Worm (Caenorhabditis elegans) whole organism, L3 larva: ENCODE results near the gene egrh-1.

Experiments used
- ZK546.5 ChIP-seq: sonication (generic microtip); optimal IDR thresholded peaks from 2 replicates; lab custom pipeline; 2017; ENCODE audit warnings: missing biosample characterization, missing genetic modification characterization
- aly-2 ChIP-seq: fragments of 150-350 bp; optimal IDR thresholded peaks from 2 replicates; lab custom pipeline; 2014; ENCODE audit warnings: missing biosample characterization, missing genetic modification characterization
- ama-1 ChIP-seq: fragments of 150-350 bp; optimal IDR thresholded peaks from 2 replicates; lab custom pipeline; 2018
- ceh-16 ChIP-seq: sonication (generic microtip); optimal IDR thresholded peaks from 2 replicates; lab custom pipeline; 2017; ENCODE audit warnings: missing biosample characterization, missing genetic modification characterization
- ceh-28 ChIP-seq: fragments of 150-350 bp; optimal IDR thresholded peaks from 2 replicates; lab custom pipeline; 2014; ENCODE audit warnings: missing biosample characterization, missing genetic modification reagents, missing genetic modification characterization
- ceh-82 ChIP-seq: fragments of 150-350 bp; optimal IDR thresholded peaks from 2 replicates; lab custom pipeline; 2014; ENCODE audit warnings: missing biosample characterization, missing genetic modification characterization
- ceh-9 ChIP-seq: sonication (generic microtip); optimal IDR thresholded peaks from 2 replicates; lab custom pipeline; 2018; ENCODE audit warnings: missing biosample characterization, missing genetic modification characterization
- daf-12 ChIP-seq: fragments of 150-350 bp; optimal IDR thresholded peaks from 2 replicates; lab custom pipeline; 2014; ENCODE audit warnings: missing biosample characterization, missing genetic modification reagents, missing genetic modification characterization
- egl-27 ChIP-seq: sonication (generic microtip); optimal IDR thresholded peaks from 4 replicates; lab custom pipeline; 2017; ENCODE audit warnings: missing biosample characterization, missing genetic modification reagents, missing genetic modification characterization
- egl-5 ChIP-seq: fragments of 150-350 bp; optimal IDR thresholded peaks from 2 replicates; lab custom pipeline; 2017; ENCODE audit warnings: missing biosample characterization, missing genetic modification reagents, missing genetic modification characterization, inconsistent platforms
- elt-3 ChIP-seq, 3 experiments: fragments of 150-350 bp in 1 of 3; sonication (generic microtip) in 2 of 3; optimal IDR thresholded peaks; 2 replicates in 2 of 3; 4 replicates in 1 of 3; lab custom pipeline; 2014 to 2017; ENCODE audit warnings: missing biosample characterization in 3 of 3, missing genetic modification characterization in 3 of 3
- eor-1 ChIP-seq, 2 experiments: fragments of 150-350 bp; optimal IDR thresholded peaks; 2 replicates each; lab custom pipeline; 2014 to 2018; ENCODE audit warnings: missing biosample characterization in 2 of 2, missing genetic modification characterization in 2 of 2
- fkh-10 ChIP-seq: sonication (generic microtip); optimal IDR thresholded peaks from 2 replicates; lab custom pipeline; 2017; ENCODE audit warnings: missing biosample characterization, missing genetic modification reagents, missing genetic modification characterization
- jun-1 ChIP-seq: fragments of 150-350 bp; optimal IDR thresholded peaks from 2 replicates; lab custom pipeline; 2014; ENCODE audit warnings: missing biosample characterization, missing genetic modification reagents, missing genetic modification characterization
- lin-15B ChIP-seq: fragments of 150-350 bp; optimal IDR thresholded peaks from 2 replicates; lab custom pipeline; 2014; ENCODE audit warnings: missing biosample characterization, missing genetic modification characterization
- lsy-12 ChIP-seq: sonication (generic microtip); optimal IDR thresholded peaks from 2 replicates; lab custom pipeline; 2016; ENCODE audit warnings: mild to moderate bottlenecking, missing genetic modification characterization, missing compliant biosample characterization
- mdl-1 ChIP-seq: fragments of 150-350 bp; optimal IDR thresholded peaks from 2 replicates; lab custom pipeline; 2014; ENCODE audit warnings: missing biosample characterization, missing genetic modification characterization
- mml-1 ChIP-seq: fragments of 150-350 bp; sonication (generic microtip); optimal IDR thresholded peaks from 3 replicates; lab custom pipeline; 2014; ENCODE audit warnings: missing biosample characterization, missing genetic modification characterization
- nfya-1 ChIP-seq: sonication (generic microtip); optimal IDR thresholded peaks from 2 replicates; lab custom pipeline; 2017; ENCODE audit warnings: missing genetic modification characterization, mild to moderate bottlenecking, missing compliant biosample characterization, antibody characterized with exemption, moderate library complexity; ENCODE audit not compliant: insufficient read depth
- nhr-11 ChIP-seq: fragments of 150-350 bp; optimal IDR thresholded peaks from 2 replicates; lab custom pipeline; 2014; ENCODE audit warnings: missing biosample characterization, missing genetic modification characterization
- nhr-12 ChIP-seq: fragments of 150-350 bp; optimal IDR thresholded peaks from 2 replicates; lab custom pipeline; 2014; ENCODE audit warnings: missing biosample characterization, missing genetic modification characterization
- nhr-23 ChIP-seq: fragments of 150-350 bp; optimal IDR thresholded peaks from 2 replicates; lab custom pipeline; 2014; ENCODE audit warnings: missing biosample characterization, missing genetic modification reagents, missing genetic modification characterization
- nhr-237 ChIP-seq: fragments of 150-350 bp; optimal IDR thresholded peaks from 2 replicates; lab custom pipeline; 2014; ENCODE audit warnings: missing biosample characterization, missing genetic modification characterization
- nhr-28 ChIP-seq: fragments of 150-350 bp; optimal IDR thresholded peaks from 2 replicates; lab custom pipeline; 2014; ENCODE audit warnings: missing biosample characterization, missing genetic modification characterization
- nhr-43 ChIP-seq: sonication (generic microtip); optimal IDR thresholded peaks from 2 replicates; lab custom pipeline; 2016; ENCODE audit warnings: mild to moderate bottlenecking, missing genetic modification characterization, missing compliant biosample characterization; ENCODE audit not compliant: poor library complexity, severe bottlenecking
- nhr-67 ChIP-seq: fragments of 150-350 bp; optimal IDR thresholded peaks from 2 replicates; lab custom pipeline; 2014; ENCODE audit warnings: missing biosample characterization, missing genetic modification characterization
- nhr-76 ChIP-seq: fragments of 150-350 bp; sonication (generic microtip); optimal IDR thresholded peaks from 5 replicates; lab custom pipeline; 2014; ENCODE audit warnings: missing biosample characterization, missing genetic modification characterization
- nhr-77 ChIP-seq: fragments of 150-350 bp; optimal IDR thresholded peaks from 2 replicates; lab custom pipeline; 2014; ENCODE audit warnings: missing biosample characterization, missing genetic modification characterization
- pqm-1 ChIP-seq: fragments of 150-350 bp; optimal IDR thresholded peaks from 2 replicates; lab custom pipeline; 2017; ENCODE audit warnings: missing biosample characterization, missing genetic modification characterization, inconsistent platforms
- sea-2 ChIP-seq: fragments of 150-350 bp; sonication (generic microtip); optimal IDR thresholded peaks from 4 replicates; lab custom pipeline; 2014; ENCODE audit warnings: missing biosample characterization, missing genetic modification reagents, missing genetic modification characterization
- skn-1 ChIP-seq: fragments of 150-350 bp; optimal IDR thresholded peaks from 2 replicates; lab custom pipeline; 2014; ENCODE audit warnings: missing biosample characterization, missing genetic modification characterization
- snpc-4 ChIP-seq: fragments of 150-350 bp; optimal IDR thresholded peaks from 2 replicates; lab custom pipeline; 2014; ENCODE audit warnings: missing biosample characterization, missing genetic modification characterization
- tbx-2 ChIP-seq: sonication (generic microtip); optimal IDR thresholded peaks from 2 replicates; lab custom pipeline; 2016; ENCODE audit warnings: mild to moderate bottlenecking, missing genetic modification characterization, missing compliant biosample characterization
- unc-62 ChIP-seq: fragments of 150-350 bp; sonication (generic microtip); optimal IDR thresholded peaks from 4 replicates; lab custom pipeline; 2014; ENCODE audit warnings: missing biosample characterization, missing genetic modification reagents, missing genetic modification characterization
- zag-1 ChIP-seq: fragments of 150-350 bp; optimal IDR thresholded peaks from 2 replicates; lab custom pipeline; 2014; ENCODE audit warnings: missing biosample characterization, missing genetic modification characterization

The egrh-1 gene

ce11 chrX:14861752-14862151, 16.0 kb downstream of the egrh-1 start, which contains the start of gene dmd-4:
TSS of gene dmd-4 (minus strand) at chrX:14861852.
- TF ChIP-seq egl-5 (tag; lab: Kevin White, UChicago): no peak
- no peak for TF ChIP-seq nhr-12
- no peak for TF ChIP-seq nhr-11
- TF ChIP-seq mdl-1: no peak
- TF ChIP-seq ama-1 (lab: Kevin White, UChicago): no peak
- no peak for TF ChIP-seq zag-1 (tag; lab: Kevin White, UChicago)
- no peak for TF ChIP-seq eor-1 (tag; optimal IDR thresholded peaks at IDR 0.05; lab: Kevin White, UChicago)
- TF ChIP-seq elt-3 (tag; optimal IDR thresholded peaks at IDR 0.05; lab: Kevin White, UChicago): no peak
- no peak for TF ChIP-seq skn-1 (tag; lab: Kevin White, UChicago)
- TF ChIP-seq, all 47 proteins: peak for 0

DNA sequence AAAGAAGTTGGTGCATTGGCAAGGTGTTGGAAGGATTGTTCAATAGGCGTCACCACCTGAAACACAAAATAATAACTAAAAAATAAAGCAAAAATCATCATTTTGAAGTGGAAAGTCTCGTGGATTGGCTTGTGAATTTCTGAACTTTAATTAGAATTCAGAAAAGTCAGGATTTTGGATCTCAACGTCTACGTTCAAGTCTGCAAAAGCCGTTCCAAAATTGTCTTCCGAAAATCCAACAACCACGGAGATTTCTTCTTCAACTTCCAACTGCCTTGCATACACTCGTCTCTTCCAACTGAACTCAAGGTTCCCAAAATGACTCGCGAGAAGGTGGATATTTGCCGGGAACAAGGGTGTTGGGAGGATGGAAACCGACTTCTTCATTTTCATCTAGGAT, 20.0 kb downstream of the egrh-1 start, which contains the start of gene C27C12.3:
TSS of gene C27C12.3 (minus strand) at position 101 of the 400 bp plus-strand sequence.
- TF ChIP-seq ZK546.5 (tag; lab: Kevin White, UChicago): no peak
- no peak for TF ChIP-seq ceh-28 (tag; lab: Kevin White, UChicago)
- TF ChIP-seq nhr-67 (tag; lab: Kevin White, UChicago): no peak
- TF ChIP-seq nhr-77 (tag; lab: Kevin White, UChicago): no peak
- TF ChIP-seq mml-1 (tag; lab: Kevin White, UChicago): no peak
- TF ChIP-seq fkh-10 (GFP tag; lab: Kevin White, UChicago): no peak
- TF ChIP-seq sea-2 (GFP tag; lab: Kevin White, UChicago): no peak
- no peak for TF ChIP-seq nhr-28 (tag; lab: Kevin White, UChicago)
- TF ChIP-seq unc-62 (GFP tag; lab: Kevin White, UChicago): no peak
- TF ChIP-seq lsy-12 (tag; lab: Kevin White, UChicago): no peak
- TF ChIP-seq snpc-4 (tag; lab: Kevin White, UChicago): no peak
- TF ChIP-seq zag-1 (tag; lab: Kevin White, UChicago): no peak
- TF ChIP-seq daf-12 (tag; lab: Kevin White, UChicago): no peak
- no peak for TF ChIP-seq nhr-237 (tag; lab: Kevin White, UChicago)
- no peak for TF ChIP-seq ama-1 (lab: Kevin White, UChicago)
- no peak for TF ChIP-seq eor-1 (tag; optimal IDR thresholded peaks at IDR 0.05; lab: Kevin White, UChicago)
- TF ChIP-seq nfya-1: no peak

DNA sequence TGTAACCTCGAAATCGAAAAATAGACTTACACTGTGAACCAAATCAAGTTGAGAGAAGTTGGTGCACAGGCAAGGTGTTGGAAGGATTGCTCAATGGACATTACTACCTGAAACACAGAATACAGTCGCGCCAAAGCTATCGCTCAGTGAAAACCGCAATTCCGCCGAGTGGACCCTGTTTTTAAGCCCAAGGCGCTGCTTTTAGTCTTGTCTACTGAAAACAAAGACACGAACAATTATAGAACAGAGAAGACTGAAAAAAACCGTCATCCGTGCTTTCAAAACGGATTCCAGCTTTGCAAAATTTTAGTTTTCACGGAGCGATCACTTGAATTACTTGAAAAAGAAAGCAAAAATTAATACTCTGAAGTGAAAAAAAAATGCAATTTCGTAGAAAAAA, 22.5 kb downstream of the egrh-1 start, which contains the start of gene F31F6.1:
TSS of gene F31F6.1 (minus strand) at position 101 of the 400 bp plus-strand sequence.
- no peak for TF ChIP-seq jun-1
- TF ChIP-seq nhr-23 (tag; lab: Kevin White, UChicago): no peak
- no peak for TF ChIP-seq zag-1 (tag; lab: Kevin White, UChicago)
- TF ChIP-seq tbx-2 (tag; lab: Kevin White, UChicago): no peak
- no peak for TF ChIP-seq sea-2 (GFP tag; lab: Kevin White, UChicago)
- TF ChIP-seq lsy-12 (tag; lab: Kevin White, UChicago): no peak
- TF ChIP-seq skn-1 (tag; lab: Kevin White, UChicago): no peak
- no peak for TF ChIP-seq snpc-4 (tag; lab: Kevin White, UChicago)
- no peak for TF ChIP-seq ZK546.5 (tag; lab: Kevin White, UChicago)
- TF ChIP-seq nfya-1: no peak
- no peak for TF ChIP-seq pqm-1 (tag; lab: Kevin White, UChicago)
- TF ChIP-seq nhr-77 (tag; lab: Kevin White, UChicago): no peak
- TF ChIP-seq nhr-237 (tag; lab: Kevin White, UChicago): no peak
- TF ChIP-seq egl-27 (tag; lab: Kevin White, UChicago): no peak
- no peak for TF ChIP-seq ceh-16 (tag; lab: Kevin White, UChicago)
- no peak for TF ChIP-seq aly-2 (tag; lab: Kevin White, UChicago)

ce11 chrX:14871780-14872179, 26.0 kb downstream of the egrh-1 start, which contains the start of gene F31F6.2:
TSS of gene F31F6.2 (minus strand) at chrX:14871880.
- TF ChIP-seq jun-1 (no peak), nhr-43 (tag; lab: Kevin White, UChicago) (no peak), zag-1 (tag; lab: Kevin White, UChicago) (no peak), daf-12 (tag; lab: Kevin White, UChicago) (no peak), lin-15B (tag; lab: Kevin White, UChicago) (no peak), ceh-82 (tag; lab: Kevin White, UChicago) (no peak), egl-5 (tag; lab: Kevin White, UChicago) (no peak), skn-1 (tag; lab: Kevin White, UChicago) (no peak), pqm-1 (tag; lab: Kevin White, UChicago) (no peak), nhr-23 (tag; lab: Kevin White, UChicago) (no peak), tbx-2 (tag; lab: Kevin White, UChicago) (no peak), ceh-28 (tag; lab: Kevin White, UChicago) (no peak), elt-3 (tag; optimal IDR thresholded peaks at IDR 0.05; lab: Kevin White, UChicago) (no peak), nhr-77 (tag; lab: Kevin White, UChicago) (no peak), sea-2 (GFP tag; lab: Kevin White, UChicago) (no peak), nhr-76 (tag; lab: Kevin White, UChicago) (no peak), ceh-9 (no peak)
